Fruit fly (Drosophila melanogaster) whole organism, embryonic: ENCODE results near the gene CG3632.
A peak's percentile ranks its signal among the peaks of the same experiment; 100 is the strongest.

Experiments
- CG11560 ChIP-seq: fragments of 200-800 bp; sonication (Bioruptor generic); IDR thresholded peaks from 3 replicates; pipeline ENCODE4 v1.3.6; 2022; ENCODE audit warnings: missing biosample characterization, missing genetic modification characterization
- CG11695 ChIP-seq: fragments of 200-800 bp; sonication (Bioruptor generic); IDR thresholded peaks from 3 replicates; pipeline ENCODE4 v1.3.6; 2022; ENCODE audit warnings: missing biosample characterization, missing genetic modification characterization
- CG12155 ChIP-seq: fragments of 200-800 bp; sonication (Bioruptor generic); optimal IDR thresholded peaks from 3 replicates; lab custom pipeline; 2016; ENCODE audit warnings: missing biosample characterization, missing genetic modification characterization
- CG1233 ChIP-seq: fragments of 200-800 bp; sonication (Bioruptor generic); optimal IDR thresholded peaks from 4 replicates; lab custom pipeline; 2018; ENCODE audit warnings: missing biosample characterization, mild to moderate bottlenecking, missing genetic modification characterization
- CG12942 ChIP-seq: fragments of 200-800 bp; sonication (Bioruptor generic); optimal IDR thresholded peaks from 3 replicates; lab custom pipeline; 2016; ENCODE audit warnings: missing biosample characterization, missing genetic modification characterization
- CG14667 ChIP-seq: fragments of 200-800 bp; sonication (Bioruptor generic); IDR thresholded peaks from 2 replicates; pipeline ENCODE4 v1.3.6; 2022; ENCODE audit warnings: missing biosample characterization, missing genetic modification characterization
- CG15696 ChIP-seq: fragments of 200-800 bp; sonication (Bioruptor generic); optimal IDR thresholded peaks from 2 replicates; lab custom pipeline; 2019; ENCODE audit warnings: missing biosample characterization, mild to moderate bottlenecking, missing genetic modification characterization, moderate library complexity
- CG16813 ChIP-seq: fragments of 200-800 bp; sonication (Bioruptor generic); IDR thresholded peaks from 3 replicates; pipeline ENCODE4 v1.3.6; 2022; ENCODE audit warnings: missing biosample characterization, missing genetic modification characterization; ENCODE audit not compliant: partially characterized antibody
- CG16863 ChIP-seq: fragments of 200-800 bp; sonication (Bioruptor generic); optimal IDR thresholded peaks from 3 replicates; lab custom pipeline; 2016; ENCODE audit warnings: missing biosample characterization, missing genetic modification characterization
- CG18599 ChIP-seq: fragments of 200-800 bp; sonication (Bioruptor generic); optimal IDR thresholded peaks from 3 replicates; lab custom pipeline; 2017; ENCODE audit warnings: missing biosample characterization, missing genetic modification characterization, mild to moderate bottlenecking, moderate library complexity, missing genetic modification reagents
- CG18619 ChIP-seq: fragments of 200-800 bp; sonication (Bioruptor generic); optimal IDR thresholded peaks from 3 replicates; lab custom pipeline; 2017; ENCODE audit warnings: missing biosample characterization, mild to moderate bottlenecking, missing genetic modification characterization
- CG2889 ChIP-seq: fragments of 200-800 bp; sonication (Bioruptor generic); IDR thresholded peaks from 3 replicates; pipeline ENCODE4 v1.3.6; 2022; ENCODE audit warnings: missing biosample characterization, missing genetic modification characterization
- CG30020 ChIP-seq: fragments of 200-800 bp; optimal IDR thresholded peaks from 2 replicates; lab custom pipeline; 2019; ENCODE audit warnings: missing biosample characterization, mild to moderate bottlenecking, missing genetic modification characterization, moderate library complexity
- CG34224 ChIP-seq: fragments of 200-800 bp; sonication (Bioruptor generic); IDR thresholded peaks from 3 replicates; pipeline ENCODE4 v1.3.6; 2022; ENCODE audit warnings: missing biosample characterization, missing genetic modification characterization; ENCODE audit not compliant: partially characterized antibody
- CG4854 ChIP-seq: fragments of 200-800 bp; sonication (Bioruptor generic); optimal IDR thresholded peaks from 2 replicates; lab custom pipeline; 2016; ENCODE audit warnings: missing biosample characterization, missing genetic modification characterization, inconsistent platforms
- CG5953 ChIP-seq: fragments of 200-800 bp; sonication (Bioruptor generic); IDR thresholded peaks from 2 replicates; pipeline ENCODE4 v1.3.6; 2022; ENCODE audit warnings: missing biosample characterization, missing genetic modification characterization
- CG6175 ChIP-seq: fragments of 200-800 bp; sonication (Bioruptor generic); IDR thresholded peaks from 3 replicates; pipeline ENCODE4 v1.3.6; 2022; ENCODE audit warnings: missing biosample characterization, missing genetic modification characterization
- CG6791 ChIP-seq: fragments of 200-800 bp; sonication (Bioruptor generic); IDR thresholded peaks from 3 replicates; pipeline ENCODE4 v1.3.6; 2022; ENCODE audit warnings: missing biosample characterization, missing genetic modification characterization; ENCODE audit not compliant: partially characterized antibody
- CG8281 ChIP-seq: fragments of 200-800 bp; sonication (Bioruptor generic); optimal IDR thresholded peaks from 2 replicates; lab custom pipeline; 2018; ENCODE audit warnings: missing biosample characterization, mild to moderate bottlenecking, missing genetic modification characterization, moderate library complexity
- CG9215 ChIP-seq: fragments of 200-800 bp; sonication (Bioruptor generic); IDR thresholded peaks from 2 replicates; pipeline ENCODE4 v1.3.6; 2022; ENCODE audit warnings: missing biosample characterization, missing genetic modification characterization
- CG9609 ChIP-seq: fragments of 200-800 bp; sonication (Bioruptor generic); optimal IDR thresholded peaks from 3 replicates; lab custom pipeline; 2016; ENCODE audit warnings: missing biosample characterization, missing genetic modification characterization
- CTCF ChIP-seq: fragments of 200-800 bp; sonication (Bioruptor generic); optimal IDR thresholded peaks from 2 replicates; lab custom pipeline; 2017; ENCODE audit warnings: missing biosample characterization, mild to moderate bottlenecking, missing genetic modification characterization, moderate library complexity
- CrebB ChIP-seq: fragments of 200-800 bp; sonication (Bioruptor generic); optimal IDR thresholded peaks from 3 replicates; lab custom pipeline; 2018; ENCODE audit warnings: missing biosample characterization, mild to moderate bottlenecking, missing genetic modification characterization
- Dad ChIP-seq: fragments of 200-800 bp; sonication (Bioruptor generic); optimal IDR thresholded peaks from 3 replicates; lab custom pipeline; 2016; ENCODE audit warnings: missing biosample characterization, missing genetic modification characterization
- Dip2 ChIP-seq: fragments of 200-800 bp; sonication (Bioruptor generic); IDR thresholded peaks from 2 replicates; pipeline ENCODE4 v1.3.6; 2022; ENCODE audit warnings: missing biosample characterization, missing genetic modification characterization
- ERR ChIP-seq: fragments of 200-800 bp; sonication (Bioruptor generic); optimal IDR thresholded peaks from 2 replicates; lab custom pipeline; 2016; ENCODE audit warnings: missing biosample characterization, missing genetic modification characterization
- H2.0 ChIP-seq: fragments of 200-800 bp; sonication (Bioruptor generic); IDR thresholded peaks from 2 replicates; pipeline ENCODE4 v1.3.6; 2022; ENCODE audit warnings: missing biosample characterization, missing genetic modification characterization
- Hey ChIP-seq: fragments of 200-800 bp; sonication (Bioruptor generic); optimal IDR thresholded peaks from 3 replicates; lab custom pipeline; 2018; ENCODE audit warnings: missing biosample characterization, mild to moderate bottlenecking, missing genetic modification characterization
- HmgD ChIP-seq: fragments of 200-800 bp; sonication (Bioruptor generic); optimal IDR thresholded peaks from 3 replicates; lab custom pipeline; 2016; ENCODE audit warnings: missing biosample characterization, missing genetic modification characterization
- Hmr ChIP-seq: fragments of 200-800 bp; sonication (Bioruptor generic); optimal IDR thresholded peaks from 3 replicates; lab custom pipeline; 2017; ENCODE audit warnings: mild to moderate bottlenecking, missing biosample characterization, missing genetic modification reagents, missing genetic modification characterization
- Hmx ChIP-seq: fragments of 200-800 bp; sonication (Bioruptor generic); optimal IDR thresholded peaks from 2 replicates; lab custom pipeline; 2016; ENCODE audit warnings: missing biosample characterization, missing genetic modification characterization
- Mes4 ChIP-seq: fragments of 200-800 bp; sonication (Bioruptor generic); optimal IDR thresholded peaks from 2 replicates; lab custom pipeline; 2016; ENCODE audit warnings: missing biosample characterization, missing genetic modification characterization
- Mrtf ChIP-seq: fragments of 200-800 bp; sonication (Bioruptor generic); IDR thresholded peaks from 3 replicates; pipeline ENCODE4 v1.3.6; 2022; ENCODE audit warnings: missing biosample characterization, missing genetic modification characterization
- Nf-YC ChIP-seq: fragments of 200-800 bp; optimal IDR thresholded peaks from 3 replicates; lab custom pipeline; 2019; ENCODE audit warnings: missing biosample characterization, mild to moderate bottlenecking, missing genetic modification characterization, moderate library complexity
- Oli ChIP-seq: fragments of 200-800 bp; sonication (Bioruptor generic); optimal IDR thresholded peaks from 2 replicates; lab custom pipeline; 2018; ENCODE audit warnings: missing biosample characterization, mild to moderate bottlenecking, missing genetic modification characterization, moderate library complexity
- Opbp ChIP-seq: fragments of 200-800 bp; sonication (Bioruptor generic); IDR thresholded peaks from 3 replicates; pipeline ENCODE4 v1.3.6; 2022; ENCODE audit warnings: missing biosample characterization, missing genetic modification characterization; ENCODE audit not compliant: partially characterized antibody
- Sry-β ChIP-seq: fragments of 200-800 bp; sonication (Bioruptor generic); optimal IDR thresholded peaks from 2 replicates; lab custom pipeline; 2018; ENCODE audit warnings: missing biosample characterization, mild to moderate bottlenecking, missing genetic modification characterization, moderate library complexity
- Xrp1 ChIP-seq: fragments of 200-800 bp; sonication (Bioruptor generic); IDR thresholded peaks from 2 replicates; pipeline ENCODE4 v1.3.6; 2022; ENCODE audit warnings: missing biosample characterization, missing genetic modification characterization
- ara ChIP-seq: fragments of 200-800 bp; sonication (Bioruptor generic); IDR thresholded peaks from 2 replicates; pipeline ENCODE4 v1.3.6; 2022; ENCODE audit warnings: missing biosample characterization, missing genetic modification characterization
- bigmax ChIP-seq: fragments of 200-800 bp; sonication (Bioruptor generic); optimal IDR thresholded peaks from 2 replicates; lab custom pipeline; 2018; ENCODE audit warnings: missing biosample characterization, mild to moderate bottlenecking, missing genetic modification characterization
- bsh ChIP-seq, 2 experiments: fragments of 200-800 bp; sonication (Bioruptor generic); optimal IDR thresholded peaks; 2 replicates each; lab custom pipeline; 2017 to 2018; ENCODE audit warnings: mild to moderate bottlenecking in 2 of 2, missing biosample characterization in 2 of 2, missing genetic modification characterization in 2 of 2, moderate library complexity in 1 of 2
- cas ChIP-seq: fragments of 200-800 bp; sonication (Bioruptor generic); IDR thresholded peaks from 2 replicates; pipeline ENCODE4 v1.3.6; 2022; ENCODE audit warnings: missing biosample characterization, missing genetic modification characterization
- crp ChIP-seq, 2 experiments: fragments of 200-800 bp; sonication (Bioruptor generic); optimal IDR thresholded peaks; 2 replicates in 1 of 2; 3 replicates in 1 of 2; lab custom pipeline; 2017; ENCODE audit warnings: missing biosample characterization in 2 of 2, missing genetic modification characterization in 2 of 2, mild to moderate bottlenecking in 1 of 2, moderate library complexity in 1 of 2
- dati ChIP-seq: fragments of 200-800 bp; sonication (Bioruptor generic); IDR thresholded peaks from 2 replicates; pipeline ENCODE4 v1.3.6; 2022; ENCODE audit warnings: missing biosample characterization, missing genetic modification characterization
- h ChIP-seq: fragments of >200 bp; optimal IDR thresholded peaks from 2 replicates; lab custom pipeline; 2017
- hkb ChIP-seq, 2 experiments: fragments of 200-800 bp in 1 of 2; fragments of >200 bp in 1 of 2; sonication (Bioruptor generic) in 1 of 2; IDR thresholded peaks in 1 of 2; optimal IDR thresholded peaks in 1 of 2; 2 replicates each; pipeline versions ENCODE4 v1.3.6 to Lab custom; 2017 to 2022; ENCODE audit warnings: missing biosample characterization in 1 of 2, missing genetic modification characterization in 1 of 2
- ranshi ChIP-seq: fragments of 200-800 bp; sonication (Bioruptor generic); IDR thresholded peaks from 2 replicates; pipeline ENCODE4 v1.3.6; 2022; ENCODE audit warnings: missing biosample characterization, missing genetic modification characterization
- repo ChIP-seq: fragments of 200-800 bp; sonication (Bioruptor generic); optimal IDR thresholded peaks from 2 replicates; lab custom pipeline; 2016; ENCODE audit warnings: missing biosample characterization, missing genetic modification characterization
- sima ChIP-seq: fragments of 200-800 bp; sonication (Bioruptor generic); optimal IDR thresholded peaks from 2 replicates; lab custom pipeline; 2016; ENCODE audit warnings: missing biosample characterization, missing genetic modification characterization
- trh ChIP-seq: fragments of 200-800 bp; sonication (Bioruptor generic); optimal IDR thresholded peaks from 2 replicates; lab custom pipeline; 2016; ENCODE audit warnings: missing biosample characterization, missing genetic modification characterization
- twi ChIP-seq: fragments of 200-800 bp; optimal IDR thresholded peaks from 2 replicates; lab custom pipeline; 2019; ENCODE audit warnings: missing biosample characterization, mild to moderate bottlenecking, missing genetic modification characterization, moderate library complexity

Gene CG3632

dm6 chrX:16335107-16335642 lies 38.7 kb downstream of the CG3632 start (continued):
- TF ChIP-seq CG16813 (no peak), ranshi (GFP tag; lab: Robert Waterston, UW) (peak; percentile 62; the same call in 1 of the 2 replicates), CG5953 (GFP tag; lab: Robert Waterston, UW) (peak; percentile 64), Hmx (GFP tag; lab: Kevin White, UChicago) (peak; percentile 65), Nf-YC (tag; lab: Kevin White, UChicago) (peak; percentile 37), CG18619 (GFP tag; lab: Kevin White, UChicago) (peak; percentile 29), CG8281 (peak; percentile 23), CG34224 (GFP tag; lab: Robert Waterston, UW) (no peak), HmgD (peak; percentile 6), trh (peak; percentile 52), Oli (peak; percentile 62), CTCF (GFP tag; lab: Kevin White, UChicago) (no peak), CG4854 (peak; percentile 37), CG9609 (GFP tag; lab: Kevin White, UChicago) (peak; percentile 77), CG11695 (GFP tag; lab: Robert Waterston, UW) (peak; percentile 76; the same call in 2 of the 3 replicates), CG2889 (GFP tag; lab: Robert Waterston, UW) (peak; percentile 61; the same call in 1 of the 3 replicates), twi (tag; lab: Kevin White, UChicago) (no peak), hkb (optimal IDR thresholded peaks at IDR 0.05; lab: Kevin White, UChicago) (no peak), hkb (GFP tag; IDR thresholded peaks at IDR 0.05; lab: Robert Waterston, UW) (peak; percentile 88), h (lab: Kevin White, UChicago) (no peak), bsh (GFP tag; optimal IDR thresholded peaks at IDR 0.05; lab: Kevin White, UChicago) (peak; percentile 37 to 62), CG9215 (GFP tag; lab: Robert Waterston, UW) (no peak; the same call in none of the 2 replicates), Mes4 (GFP tag; lab: Kevin White, UChicago) (peak; percentile 49), CG14667 (no peak; the same call in 1 of the 2 replicates), CG1233 (GFP tag; lab: Kevin White, UChicago) (peak; percentile 63), bigmax (GFP tag; lab: Kevin White, UChicago) (no peak), CG15696 (tag; lab: Kevin White, UChicago) (peak; percentile 21), Mrtf (GFP tag; lab: Robert Waterston, UW) (peak; percentile 73), ara (GFP tag; lab: Robert Waterston, UW) (peak; percentile 71), dati (GFP tag; lab: Robert Waterston, UW) (no peak), CrebB (tag; lab: Kevin White, UChicago) (no peak), CG12942 (GFP tag; lab: Kevin White, UChicago) (peak; percentile 46), CG11560 (no peak), CG6791 (GFP tag; lab: Robert Waterston, UW) (no peak), cas (peak; percentile 69), Dad (GFP tag; lab: Kevin White, UChicago) (peak; percentile 75), H2.0 (GFP tag; lab: Robert Waterston, UW) (peak; percentile 61), repo (GFP tag; lab: Kevin White, UChicago) (peak; percentile 44), CG12155 (GFP tag; lab: Kevin White, UChicago) (peak; percentile 98), Hmr (GFP tag; lab: Kevin White, UChicago) (peak; percentile 85), CG30020 (tag; lab: Kevin White, UChicago) (peak; percentile 64), crp (GFP tag; optimal IDR thresholded peaks at IDR 0.05; lab: Kevin White, UChicago) (peak in 1 of 2 experiments; percentile 18), CG16863 (GFP tag; lab: Kevin White, UChicago) (peak; percentile 66), CG6175 (peak; percentile 41; the same call in 1 of the 3 replicates), Dip2 (no peak), Hey (tag; lab: Kevin White, UChicago) (no peak), sima (GFP tag; lab: Kevin White, UChicago) (peak; percentile 39), CG18599 (GFP tag; lab: Kevin White, UChicago) (peak; percentile 82), Xrp1 (GFP tag; lab: Robert Waterston, UW) (peak; percentile 81), ERR (GFP tag; lab: Kevin White, UChicago) (peak; percentile 58), Opbp (no peak), Sry-β (GFP tag; lab: Kevin White, UChicago) (no peak)
